Worm (Caenorhabditis elegans) whole organism, L2 larva: ENCODE data around the gene polk-1.

ENCODE experiments used
- ama-1 ChIP-seq: fragments of 150-350 bp; optimal IDR thresholded peaks from 2 replicates; lab custom pipeline; 2018; ENCODE audit warnings: inconsistent platforms
- elt-1 ChIP-seq: fragments of 150-350 bp; optimal IDR thresholded peaks from 2 replicates; lab custom pipeline; 2014; ENCODE audit warnings: missing biosample characterization, missing genetic modification characterization
- mdl-1 ChIP-seq, 2 experiments: fragments of 150-350 bp in 1 of 2; sonication (generic microtip) in 1 of 2; optimal IDR thresholded peaks; 2 replicates each; lab custom pipeline; 2017; ENCODE audit warnings: missing biosample characterization in 2 of 2, missing genetic modification characterization in 2 of 2
- nhr-237 ChIP-seq: fragments of 150-350 bp; optimal IDR thresholded peaks from 2 replicates; lab custom pipeline; 2014; ENCODE audit warnings: missing biosample characterization, missing genetic modification characterization
- nhr-6 ChIP-seq: fragments of 150-350 bp; optimal IDR thresholded peaks from 2 replicates; lab custom pipeline; 2014; ENCODE audit warnings: missing biosample characterization, missing genetic modification characterization

DNA sequence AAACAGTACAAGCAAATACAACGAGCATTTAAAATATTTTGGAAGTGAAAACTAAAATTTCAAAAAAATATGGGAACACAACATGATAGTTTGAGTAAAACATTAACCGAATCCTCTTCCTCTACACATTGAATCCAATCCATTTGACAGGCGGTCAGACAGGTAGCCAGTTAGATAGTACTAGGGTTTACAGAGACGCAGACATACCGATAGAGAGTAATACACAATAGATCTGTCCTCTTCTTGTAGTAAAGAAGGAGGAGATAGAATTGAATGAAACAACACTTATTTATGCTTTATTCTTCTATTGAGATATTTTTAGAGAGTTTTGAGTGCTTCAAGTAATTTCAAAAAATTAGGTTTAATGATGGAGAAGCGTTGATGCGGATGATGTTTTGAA, 40.3 kb upstream of the polk-1 start:
- no peak for TF ChIP-seq elt-1
- TF ChIP-seq nhr-6, result no peak
- TF ChIP-seq ama-1 (lab: Kevin White, UChicago), result no peak
- no peak for TF ChIP-seq nhr-237
- no peak for TF ChIP-seq mdl-1 (tag; optimal IDR thresholded peaks at IDR 0.05; lab: Kevin White, UChicago)
